Fruit fly (Drosophila melanogaster) whole organism, embryonic: ENCODE results near the gene Lsd-1.

ENCODE experiments used
- Ada2b ChIP-seq: fragments of 200-800 bp; sonication (Bioruptor generic); IDR thresholded peaks from 2 replicates; pipeline ENCODE4 v1.3.6; 2022; ENCODE audit warnings: missing biosample characterization, missing genetic modification characterization
- Antp ChIP-seq: fragments of 200-800 bp; sonication (Bioruptor generic); optimal IDR thresholded peaks from 3 replicates; lab custom pipeline; 2016; ENCODE audit warnings: missing biosample characterization, missing genetic modification characterization
- B-H2 ChIP-seq: fragments of 200-800 bp; sonication (Bioruptor generic); optimal IDR thresholded peaks from 2 replicates; lab custom pipeline; 2018; ENCODE audit warnings: missing biosample characterization, mild to moderate bottlenecking, missing genetic modification characterization
- CG10431 ChIP-seq: fragments of 200-800 bp; sonication (Bioruptor generic); optimal IDR thresholded peaks from 3 replicates; lab custom pipeline; 2018; ENCODE audit warnings: missing biosample characterization, mild to moderate bottlenecking, missing genetic modification characterization
- CG10959 ChIP-seq: fragments of 200-800 bp; sonication (Bioruptor generic); IDR thresholded peaks from 2 replicates; pipeline ENCODE4 v1.3.6; 2022; ENCODE audit warnings: missing biosample characterization, missing genetic modification characterization
- CG11504 ChIP-seq: fragments of 200-800 bp; sonication (Bioruptor generic); optimal IDR thresholded peaks from 3 replicates; lab custom pipeline; 2019; ENCODE audit warnings: missing biosample characterization, mild to moderate bottlenecking, missing genetic modification characterization, moderate library complexity
- CG12942 ChIP-seq: fragments of 200-800 bp; sonication (Bioruptor generic); optimal IDR thresholded peaks from 3 replicates; lab custom pipeline; 2016; ENCODE audit warnings: missing biosample characterization, missing genetic modification characterization
- CG13287 ChIP-seq: fragments of 200-800 bp; sonication (Bioruptor generic); IDR thresholded peaks from 2 replicates; pipeline ENCODE4 v1.3.6; 2022; ENCODE audit warnings: missing biosample characterization, missing genetic modification characterization; ENCODE audit not compliant: partially characterized antibody
- CG13296 ChIP-seq: fragments of 200-800 bp; sonication (Bioruptor generic); optimal IDR thresholded peaks from 3 replicates; lab custom pipeline; 2018; ENCODE audit warnings: missing biosample characterization, mild to moderate bottlenecking, missing genetic modification characterization
- CG15514 ChIP-seq: fragments of 200-800 bp; sonication (Bioruptor generic); optimal IDR thresholded peaks from 3 replicates; lab custom pipeline; 2017; ENCODE audit warnings: missing biosample characterization, missing genetic modification characterization, mild to moderate bottlenecking, moderate library complexity, missing genetic modification reagents
- CG15696 ChIP-seq: fragments of 200-800 bp; sonication (Bioruptor generic); optimal IDR thresholded peaks from 2 replicates; lab custom pipeline; 2019; ENCODE audit warnings: missing biosample characterization, mild to moderate bottlenecking, missing genetic modification characterization, moderate library complexity
- CG1647 ChIP-seq: fragments of 200-800 bp; sonication (Bioruptor generic); optimal IDR thresholded peaks from 3 replicates; lab custom pipeline; 2016; ENCODE audit warnings: missing biosample characterization, missing genetic modification characterization
- CG16779 ChIP-seq: fragments of 200-800 bp; sonication (Bioruptor generic); IDR thresholded peaks from 2 replicates; pipeline ENCODE4 v1.3.6; 2022; ENCODE audit warnings: missing biosample characterization, missing genetic modification characterization
- CG16815 ChIP-seq: fragments of 200-800 bp; sonication (Bioruptor generic); optimal IDR thresholded peaks from 3 replicates; lab custom pipeline; 2017; ENCODE audit warnings: missing biosample characterization, mild to moderate bottlenecking, missing genetic modification characterization
- CG17186 ChIP-seq: fragments of 200-800 bp; sonication (Bioruptor generic); optimal IDR thresholded peaks from 3 replicates; lab custom pipeline; 2017; ENCODE audit warnings: missing biosample characterization, missing genetic modification reagents, missing genetic modification characterization
- CG2129 ChIP-seq: fragments of 200-800 bp; sonication (Bioruptor generic); IDR thresholded peaks from 2 replicates; pipeline ENCODE4 v1.3.6; 2022; ENCODE audit warnings: missing biosample characterization, missing genetic modification characterization; ENCODE audit not compliant: partially characterized antibody
- CG30403 ChIP-seq: fragments of 200-800 bp; sonication (Bioruptor generic); optimal IDR thresholded peaks from 3 replicates; lab custom pipeline; 2016; ENCODE audit warnings: missing biosample characterization, missing genetic modification characterization
- CG4404 ChIP-seq: fragments of 200-800 bp; sonication (Bioruptor generic); IDR thresholded peaks from 2 replicates; pipeline ENCODE4 v1.3.6; 2022; ENCODE audit warnings: missing biosample characterization, missing genetic modification characterization
- CG7556 ChIP-seq: fragments of 200-800 bp; sonication (Bioruptor generic); optimal IDR thresholded peaks from 2 replicates; lab custom pipeline; 2017; ENCODE audit warnings: missing biosample characterization, mild to moderate bottlenecking, missing genetic modification characterization
- CG7786 ChIP-seq: fragments of 200-800 bp; sonication (Bioruptor generic); optimal IDR thresholded peaks from 2 replicates; lab custom pipeline; 2016; ENCODE audit warnings: missing biosample characterization, missing genetic modification characterization
- CG8944 ChIP-seq: fragments of 200-800 bp; sonication (Bioruptor generic); optimal IDR thresholded peaks from 3 replicates; lab custom pipeline; 2016; ENCODE audit warnings: missing biosample characterization, missing genetic modification characterization
- CTCF ChIP-seq: fragments of 200-800 bp; sonication (Bioruptor generic); optimal IDR thresholded peaks from 2 replicates; lab custom pipeline; 2017; ENCODE audit warnings: missing biosample characterization, mild to moderate bottlenecking, missing genetic modification characterization, moderate library complexity
- E2f1 ChIP-seq: fragments of 200-800 bp; sonication (Bioruptor generic); IDR thresholded peaks from 2 replicates; pipeline ENCODE4 v1.3.6; 2022; ENCODE audit warnings: missing biosample characterization, missing genetic modification characterization
- Ets65A ChIP-seq: fragments of 200-800 bp; sonication (Bioruptor generic); peaks from one replicate; lab custom pipeline; 2016; ENCODE audit warnings: missing biosample characterization, missing genetic modification characterization
- Gsc ChIP-seq: fragments of 200-800 bp; sonication (Bioruptor generic); IDR thresholded peaks from 2 replicates; pipeline ENCODE4 v1.3.6; 2022; ENCODE audit warnings: missing biosample characterization, missing genetic modification characterization
- HHEX ChIP-seq: fragments of 200-800 bp; sonication (Bioruptor generic); optimal IDR thresholded peaks from 3 replicates; lab custom pipeline; 2017; ENCODE audit warnings: missing biosample characterization, mild to moderate bottlenecking, missing genetic modification characterization, missing genetic modification reagents
- HLH54F ChIP-seq: fragments of 200-800 bp; sonication (Bioruptor generic); optimal IDR thresholded peaks from 3 replicates; lab custom pipeline; 2016; ENCODE audit warnings: missing biosample characterization, missing genetic modification characterization
- HLHmδ ChIP-seq: fragments of 200-800 bp; sonication (Bioruptor generic); optimal IDR thresholded peaks from 2 replicates; lab custom pipeline; 2018; ENCODE audit warnings: missing biosample characterization, mild to moderate bottlenecking, missing genetic modification characterization, moderate library complexity
- Jarid2 ChIP-seq: fragments of 200-800 bp; sonication (Bioruptor generic); optimal IDR thresholded peaks from 3 replicates; lab custom pipeline; 2017; ENCODE audit warnings: mild to moderate bottlenecking, missing biosample characterization, missing genetic modification reagents, missing genetic modification characterization
- MBD-R2 ChIP-seq: fragments of 200-800 bp; sonication (Bioruptor generic); IDR thresholded peaks from 2 replicates; pipeline ENCODE4 v1.3.6; 2022; ENCODE audit warnings: missing biosample characterization, missing genetic modification characterization
- MTF-1 ChIP-seq: fragments of 200-800 bp; sonication (Bioruptor generic); optimal IDR thresholded peaks from 2 replicates; lab custom pipeline; 2018; ENCODE audit warnings: missing biosample characterization, mild to moderate bottlenecking, missing genetic modification characterization, borderline replicate concordance
- Mes4 ChIP-seq: fragments of 200-800 bp; sonication (Bioruptor generic); optimal IDR thresholded peaks from 2 replicates; lab custom pipeline; 2016; ENCODE audit warnings: missing biosample characterization, missing genetic modification characterization
- NfI ChIP-seq: fragments of 200-800 bp; sonication (Bioruptor generic); optimal IDR thresholded peaks from 3 replicates; lab custom pipeline; 2018; ENCODE audit warnings: missing biosample characterization, mild to moderate bottlenecking, missing genetic modification characterization, moderate library complexity
- PHDP ChIP-seq: fragments of 200-800 bp; sonication (Bioruptor generic); optimal IDR thresholded peaks from 3 replicates; lab custom pipeline; 2018; ENCODE audit warnings: missing biosample characterization, mild to moderate bottlenecking, missing genetic modification characterization, moderate library complexity
- Scr ChIP-seq: fragments of 200-800 bp; sonication (Bioruptor generic); IDR thresholded peaks from 2 replicates; pipeline ENCODE4 v1.3.6; 2022; ENCODE audit warnings: missing biosample characterization, missing genetic modification characterization; ENCODE audit not compliant: partially characterized antibody
- Side ChIP-seq: fragments of 200-800 bp; sonication (Bioruptor generic); optimal IDR thresholded peaks from 2 replicates; lab custom pipeline; 2016; ENCODE audit warnings: missing biosample characterization, missing genetic modification characterization
- al ChIP-seq: fragments of 200-800 bp; sonication (Bioruptor generic); IDR thresholded peaks from 2 replicates; pipeline ENCODE4 v1.3.6; 2022; ENCODE audit warnings: missing biosample characterization, missing genetic modification characterization
- crol ChIP-seq: fragments of 200-800 bp; sonication (Bioruptor generic); IDR thresholded peaks from 2 replicates; pipeline ENCODE4 v1.3.6; 2022; ENCODE audit warnings: missing biosample characterization, missing genetic modification characterization
- dpn ChIP-seq, 2 experiments: fragments of 200-800 bp; sonication (Bioruptor generic); optimal IDR thresholded peaks; 3 replicates each; lab custom pipeline; 2016; ENCODE audit warnings: missing biosample characterization in 2 of 2, missing genetic modification characterization in 2 of 2
- ftz-f1 ChIP-seq: fragments of 200-800 bp; sonication (Bioruptor generic); optimal IDR thresholded peaks from 2 replicates; lab custom pipeline; 2016; ENCODE audit warnings: missing biosample characterization, missing genetic modification characterization
- kay ChIP-seq: fragments of 200-800 bp; sonication (Bioruptor generic); optimal IDR thresholded peaks from 2 replicates; lab custom pipeline; 2016; ENCODE audit warnings: missing biosample characterization, missing genetic modification characterization
- lmd ChIP-seq: fragments of 200-800 bp; sonication (Bioruptor generic); IDR thresholded peaks from 2 replicates; pipeline ENCODE4 v1.3.6; 2022; ENCODE audit warnings: missing biosample characterization, missing genetic modification characterization
- maf-S ChIP-seq: fragments of 200-800 bp; sonication (Bioruptor generic); optimal IDR thresholded peaks from 2 replicates; lab custom pipeline; 2016; ENCODE audit warnings: missing biosample characterization, missing genetic modification characterization
- nmo ChIP-seq: fragments of 200-800 bp; sonication (Bioruptor generic); optimal IDR thresholded peaks from 2 replicates; lab custom pipeline; 2018; ENCODE audit warnings: missing biosample characterization, mild to moderate bottlenecking, missing genetic modification characterization, moderate library complexity
- pan ChIP-seq, 4 experiments: fragments of >200 bp in 3 of 4; fragments of 200-800 bp in 1 of 4; sonication (Bioruptor generic) in 1 of 4; optimal IDR thresholded peaks in 3 of 4; IDR thresholded peaks in 1 of 4; 2 replicates each; pipeline versions ENCODE4 v1.3.6 to Lab custom; 2017 to 2022; ENCODE audit warnings: missing biosample characterization in 2 of 4, missing genetic modification characterization in 2 of 4, mixed read lengths in 1 of 4
- pita ChIP-seq: fragments of 200-800 bp; sonication (Bioruptor generic); optimal IDR thresholded peaks from 2 replicates; lab custom pipeline; 2017; ENCODE audit warnings: missing biosample characterization, mild to moderate bottlenecking, missing genetic modification characterization
- rib ChIP-seq: fragments of 200-800 bp; sonication (Bioruptor generic); IDR thresholded peaks from 2 replicates; pipeline ENCODE4 v1.3.6; 2022; ENCODE audit warnings: missing biosample characterization, missing genetic modification characterization
- scrt ChIP-seq: fragments of 200-800 bp; sonication (Bioruptor generic); optimal IDR thresholded peaks from 2 replicates; lab custom pipeline; 2018; ENCODE audit warnings: missing biosample characterization, mild to moderate bottlenecking, missing genetic modification characterization, moderate library complexity
- vnd ChIP-seq: fragments of 200-800 bp; sonication (Bioruptor generic); IDR thresholded peaks from 3 replicates; pipeline ENCODE4 v1.3.6; 2022; ENCODE audit warnings: missing biosample characterization, missing genetic modification characterization; ENCODE audit not compliant: partially characterized antibody
- vvl ChIP-seq: fragments of 200-800 bp; sonication (Bioruptor generic); IDR thresholded peaks from 2 replicates; pipeline ENCODE4 v1.3.6; 2022; ENCODE audit warnings: missing biosample characterization, missing genetic modification characterization

The Lsd-1 gene

DNA sequence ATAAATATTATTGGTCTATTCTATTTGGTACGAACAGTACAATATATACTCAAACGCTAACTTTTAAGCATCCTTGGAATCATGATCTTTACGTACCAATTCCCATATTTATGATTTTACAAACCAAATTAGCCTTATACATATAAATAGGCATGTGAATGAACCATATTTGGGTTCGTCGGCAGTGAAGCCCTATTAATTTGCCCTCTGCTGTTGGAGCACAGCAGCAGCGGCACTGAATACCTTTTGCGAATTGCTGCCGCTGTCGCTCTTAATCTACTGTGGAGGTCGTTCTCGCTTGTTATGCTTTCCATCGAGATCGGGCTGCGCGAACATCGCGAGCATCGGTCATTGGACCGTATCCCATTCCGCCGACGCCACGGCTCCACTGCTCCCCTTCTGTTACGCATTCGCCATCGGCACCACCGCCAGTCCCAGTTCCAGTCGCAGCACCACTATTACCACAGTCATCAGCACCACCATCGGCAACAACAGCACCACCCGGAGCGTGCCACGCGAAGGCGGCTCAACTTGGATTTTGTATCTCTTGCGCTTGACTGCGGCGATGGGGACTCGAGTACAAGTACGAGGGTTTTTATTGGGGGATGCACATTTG, 24.9 kb downstream of the Lsd-1 start (continued):
- TF ChIP-seq maf-S (GFP tag; lab: Kevin White, UChicago) (no peak), crol (GFP tag; lab: Robert Waterston, UW) (no peak), Side (GFP tag; lab: Kevin White, UChicago) (no peak), CG30403 (GFP tag; lab: Kevin White, UChicago) (no peak), CG15514 (GFP tag; lab: Kevin White, UChicago) (no peak), CG12942 (GFP tag; lab: Kevin White, UChicago) (no peak), HLH54F (GFP tag; lab: Kevin White, UChicago) (no peak), Scr (no peak), CG11504 (no peak), CG17186 (GFP tag; lab: Kevin White, UChicago) (no peak), B-H2 (GFP tag; lab: Kevin White, UChicago) (no peak), MBD-R2 (GFP tag; lab: Robert Waterston, UW) (0 out of 2 replicates have a peak, but pooled peaks have one; percentile 5), CG15696 (no peak), dpn (GFP tag; optimal IDR thresholded peaks at IDR 0.05; lab: Kevin White, UChicago) (peak in 1 of 2 experiments; percentile 11), CG7786 (GFP tag; lab: Kevin White, UChicago) (no peak), Gsc (GFP tag; lab: Robert Waterston, UW) (no peak), Jarid2 (GFP tag; lab: Kevin White, UChicago) (no peak), CG7556 (GFP tag; lab: Kevin White, UChicago) (peak; percentile 5), Antp (GFP tag; lab: Kevin White, UChicago) (no peak), vnd (no peak), CG1647 (GFP tag; lab: Kevin White, UChicago) (no peak), vvl (GFP tag; lab: Robert Waterston, UW) (peak; percentile 43; the same call in 1 of the 2 replicates), HHEX (GFP tag; lab: Kevin White, UChicago) (no peak), MTF-1 (GFP tag; lab: Kevin White, UChicago) (no peak), ftz-f1 (peak; percentile 29), CG10431 (GFP tag; lab: Kevin White, UChicago) (no peak), Mes4 (no peak), CG2129 (no peak), scrt (GFP tag; lab: Kevin White, UChicago) (no peak), lmd (GFP tag; lab: Robert Waterston, UW) (peak; percentile 15; the same call in 1 of the 2 replicates), CG4404 (GFP tag; lab: Robert Waterston, UW) (no peak), CG16815 (GFP tag; lab: Kevin White, UChicago) (no peak), al (GFP tag; lab: Robert Waterston, UW) (no peak), HLHmδ (peak; percentile 71), CTCF (GFP tag; lab: Kevin White, UChicago) (no peak), pita (GFP tag; lab: Kevin White, UChicago) (no peak), CG13296 (GFP tag; lab: Kevin White, UChicago) (no peak), Ada2b (GFP tag; lab: Robert Waterston, UW) (no peak), Ets65A (GFP tag; lab: Kevin White, UChicago) (no peak), pan (optimal IDR thresholded peaks at IDR 0.05; lab: Kevin White, UChicago) (no peak), pan (GFP tag; optimal IDR thresholded peaks at IDR 0.05 in 1 of 2, IDR thresholded peaks at IDR 0.05 in 1 of 2) (peak in 1 of 2 experiments; percentile 19), CG16779 (GFP tag; lab: Robert Waterston, UW) (no peak), CG10959 (no peak), nmo (no peak), kay (no peak), NfI (GFP tag; lab: Kevin White, UChicago) (no peak), PHDP (no peak), rib (GFP tag; lab: Robert Waterston, UW) (no peak), CG8944 (GFP tag; lab: Kevin White, UChicago) (no peak), CG13287 (GFP tag; lab: Robert Waterston, UW) (no peak), E2f1 (GFP tag; lab: Robert Waterston, UW) (no peak)
